Worm (Caenorhabditis elegans): ENCODE data around the gene F35B12.10.

F35B12.10 gene

DNA sequence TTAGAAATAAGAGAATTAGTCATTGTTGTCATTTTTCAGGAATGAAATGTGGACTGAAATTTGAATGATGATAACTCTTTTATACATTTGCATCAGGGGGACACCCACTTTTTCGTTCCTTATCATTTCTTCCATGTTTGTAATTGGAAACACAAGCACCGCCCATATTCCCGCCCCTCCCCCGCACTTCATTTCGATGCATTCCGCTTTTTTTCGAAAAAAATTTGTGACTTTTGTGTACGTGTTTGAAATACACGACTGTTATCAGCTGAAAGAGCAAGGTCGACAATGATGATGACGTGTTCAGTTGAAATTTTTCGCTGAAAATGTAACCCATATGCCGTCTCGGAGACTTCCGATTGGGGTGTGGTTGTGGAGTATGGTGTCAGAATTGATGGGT is 21.6 kb upstream of the F35B12.10 start, which contains the start of gene zip-10:
zip-10 (minus strand) TSS at position 43 of the 400 bp plus-strand sequence.
- TF ChIP-seq lin-39 (tag; optimal IDR thresholded peaks at IDR 0.05) (no peak), lin-15B (tag; optimal IDR thresholded peaks at IDR 0.05) (no peak), nhr-25 (tag; optimal IDR thresholded peaks at IDR 0.05) (no peak), nhr-76 (tag; optimal IDR thresholded peaks at IDR 0.05) (no peak), fkh-10 (GFP tag; optimal IDR thresholded peaks at IDR 0.05) (no peak), nhr-237 (tag; optimal IDR thresholded peaks at IDR 0.05) (no peak), jun-1 (tag; optimal IDR thresholded peaks at IDR 0.05) (peak; percentile 1), ztf-11 (tag; optimal IDR thresholded peaks at IDR 0.05) (no peak), elt-3 (tag; optimal IDR thresholded peaks at IDR 0.05) (no peak), nfya-1 (tag; optimal IDR thresholded peaks at IDR 0.05; ENCODE audit: insufficient read depth) (peak; percentile 44), unc-39 (tag; optimal IDR thresholded peaks at IDR 0.05) (no peak), pqm-1 (tag; optimal IDR thresholded peaks at IDR 0.05) (peak; percentile 86), elt-2 (tag; optimal IDR thresholded peaks at IDR 0.05) (peak; percentile 96), ceh-28 (tag; optimal IDR thresholded peaks at IDR 0.05) (no peak), fkh-2 (tag; optimal IDR thresholded peaks at IDR 0.05) (no peak)

DNA sequence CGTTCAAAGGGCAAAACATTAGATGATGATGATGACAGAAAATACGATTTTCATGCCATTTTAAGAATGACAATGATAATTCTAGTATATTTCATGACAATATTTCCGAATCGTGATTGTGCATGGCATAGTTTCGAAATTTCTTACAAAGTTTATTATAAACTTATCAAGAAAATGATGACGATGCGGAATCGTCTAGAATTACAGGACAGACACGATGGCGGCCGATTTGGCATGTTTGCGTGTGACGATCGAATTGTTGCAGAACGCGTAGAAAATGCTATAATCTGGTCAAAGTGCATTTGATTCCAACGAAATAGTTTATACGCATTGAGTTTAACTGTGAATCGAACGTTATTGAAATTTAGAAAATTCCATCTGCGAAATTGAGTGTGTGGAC is 20.2 kb upstream of the F35B12.10 start:
- TF ChIP-seq elt-2 (tag; optimal IDR thresholded peaks at IDR 0.05), result peak; percentile 73
- TF ChIP-seq nhr-76 (tag; optimal IDR thresholded peaks at IDR 0.05), result no peak

DNA sequence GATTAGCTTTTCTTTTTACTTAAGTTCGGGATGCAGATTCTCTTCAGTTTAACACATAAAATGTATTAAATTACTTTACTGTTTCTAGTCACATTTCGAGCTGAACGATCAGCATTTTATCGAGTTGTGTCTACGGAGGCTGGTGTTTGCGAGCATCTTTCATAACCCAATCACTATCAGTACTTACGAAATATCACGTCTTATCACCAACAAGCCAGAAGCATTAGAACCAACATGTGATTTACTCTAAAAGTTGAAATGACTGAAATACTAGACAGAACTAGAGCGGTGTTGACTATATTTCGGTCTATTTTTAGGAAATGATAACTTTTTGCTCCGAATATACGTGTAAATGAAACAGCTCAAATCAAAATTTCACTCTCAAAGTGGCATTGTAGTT is 19.4 kb upstream of the F35B12.10 start:
- TF ChIP-seq nfya-1 (tag; optimal IDR thresholded peaks at IDR 0.05; ENCODE audit: insufficient read depth), result no peak
- peak; percentile 85 for TF ChIP-seq pqm-1 (tag; optimal IDR thresholded peaks at IDR 0.05)
- TF ChIP-seq elt-2 (tag; optimal IDR thresholded peaks at IDR 0.05), result peak; percentile 91
- no peak for TF ChIP-seq hmg-11 (tag; optimal IDR thresholded peaks at IDR 0.05)
- TF ChIP-seq pha-4 (tag; optimal IDR thresholded peaks at IDR 0.05), result peak; percentile 43
- TF ChIP-seq jun-1 (tag; optimal IDR thresholded peaks at IDR 0.05), result peak; percentile 47

DNA sequence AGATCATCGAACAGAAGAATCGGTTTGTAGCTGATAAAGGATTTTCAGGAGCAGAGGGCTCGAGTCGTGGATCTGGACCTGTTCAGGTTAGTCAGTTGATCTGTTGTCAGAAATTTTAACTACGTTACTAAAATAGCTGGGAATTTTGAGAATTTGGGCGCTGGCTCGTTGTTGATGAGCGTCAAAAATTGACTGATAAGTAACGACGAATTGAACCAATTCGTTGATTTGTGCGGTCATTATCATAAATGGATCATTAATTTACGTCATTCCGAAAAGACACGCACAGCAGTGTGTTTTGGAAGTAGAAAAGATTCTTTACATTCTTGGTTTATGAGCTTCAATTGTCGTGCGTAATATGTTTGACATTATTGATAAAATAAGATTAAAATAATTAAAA is 18.7 kb upstream of the F35B12.10 start:
- peak; percentile 45 for TF ChIP-seq pqm-1 (tag; optimal IDR thresholded peaks at IDR 0.05)
- no peak for TF ChIP-seq lin-15B (tag; optimal IDR thresholded peaks at IDR 0.05)
- TF ChIP-seq unc-62 (GFP tag; optimal IDR thresholded peaks at IDR 0.05), result no peak
- TF ChIP-seq elt-2 (tag; optimal IDR thresholded peaks at IDR 0.05), result peak; percentile 58

DNA sequence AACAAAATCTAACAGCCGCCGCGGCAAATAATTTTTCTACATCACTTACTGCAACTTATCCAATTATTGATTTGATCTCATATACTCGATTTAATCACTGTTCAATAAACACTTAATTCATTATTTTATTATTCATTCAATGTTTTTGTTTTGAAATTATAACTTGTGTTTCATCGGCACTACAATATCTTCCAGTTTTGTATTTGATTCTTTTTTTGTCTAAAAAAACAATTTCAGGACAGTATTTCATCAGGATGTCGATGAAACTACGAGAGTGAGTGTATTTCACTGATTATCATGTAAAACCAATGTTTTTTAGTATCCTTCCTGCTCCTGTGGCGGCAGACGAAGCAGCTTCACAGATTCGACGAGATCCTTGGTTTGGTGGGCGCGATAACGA is 16.2 kb upstream of the F35B12.10 start, which contains the start of gene skp-1:
skp-1 (plus strand) TSS at position 238 of the 400 bp plus-strand sequence.
- TF ChIP-seq zag-1 (tag; optimal IDR thresholded peaks at IDR 0.05) (no peak), elt-2 (tag; optimal IDR thresholded peaks at IDR 0.05) (no peak), sea-2 (GFP tag; optimal IDR thresholded peaks at IDR 0.05) (no peak), ama-1 (optimal IDR thresholded peaks at IDR 0.05) (no peak), jun-1 (tag; optimal IDR thresholded peaks at IDR 0.05) (no peak), ZK546.5 (tag; optimal IDR thresholded peaks at IDR 0.05) (no peak), skn-1 (tag; optimal IDR thresholded peaks at IDR 0.05) (no peak), ceh-28 (tag; optimal IDR thresholded peaks at IDR 0.05) (no peak), ceh-16 (tag; optimal IDR thresholded peaks at IDR 0.05) (no peak), nhr-67 (tag; optimal IDR thresholded peaks at IDR 0.05) (no peak), tbx-2 (tag; optimal IDR thresholded peaks at IDR 0.05) (no peak), fkh-10 (GFP tag; optimal IDR thresholded peaks at IDR 0.05) (no peak), lin-15B (tag; optimal IDR thresholded peaks at IDR 0.05) (no peak), fkh-2 (tag; optimal IDR thresholded peaks at IDR 0.05) (no peak)

DNA sequence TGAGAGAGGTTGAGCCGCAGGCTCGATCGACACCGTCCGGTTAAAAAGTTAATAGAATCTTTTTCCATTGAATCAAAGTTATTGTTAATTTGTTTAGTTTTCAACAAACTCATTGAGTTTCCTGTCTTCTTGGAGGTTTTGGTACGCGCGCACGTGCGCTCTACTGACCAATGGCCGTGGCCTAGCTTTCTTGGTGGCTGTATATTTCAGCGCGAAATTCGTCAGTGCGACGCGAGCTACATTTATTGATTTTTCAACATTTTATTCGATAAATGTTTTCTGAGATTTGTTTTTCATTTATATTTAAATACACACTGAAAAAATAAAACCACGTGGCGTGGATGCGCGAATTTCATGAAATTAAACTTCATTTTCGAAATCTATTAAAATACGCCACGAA is 15.1 kb upstream of the F35B12.10 start, which contains the start of gene bir-1:
bir-1 (plus strand) TSS at position 312 of the 400 bp plus-strand sequence.
- TF ChIP-seq nhr-25 (tag; optimal IDR thresholded peaks at IDR 0.05) (peak; percentile 59), mdl-1 (tag; optimal IDR thresholded peaks at IDR 0.05) (peak; percentile 57), nhr-67 (tag; optimal IDR thresholded peaks at IDR 0.05) (no peak), nhr-28 (tag; optimal IDR thresholded peaks at IDR 0.05) (no peak), nhr-76 (tag; optimal IDR thresholded peaks at IDR 0.05) (no peak), nfya-1 (tag; optimal IDR thresholded peaks at IDR 0.05; ENCODE audit: insufficient read depth) (peak; percentile 81), ceh-28 (tag; optimal IDR thresholded peaks at IDR 0.05) (peak; percentile 75), nhr-43 (tag; optimal IDR thresholded peaks at IDR 0.05; ENCODE audit: poor library complexity, severe bottlenecking) (peak; percentile 70), lin-15B (tag; optimal IDR thresholded peaks at IDR 0.05) (peak; percentile 87), nhr-23 (tag; optimal IDR thresholded peaks at IDR 0.05) (peak; percentile 55), elt-3 (tag; optimal IDR thresholded peaks at IDR 0.05) (no peak), snpc-4 (tag; optimal IDR thresholded peaks at IDR 0.05) (peak; percentile 87), pha-4 (tag; optimal IDR thresholded peaks at IDR 0.05) (peak; percentile 78), nhr-12 (tag; optimal IDR thresholded peaks at IDR 0.05) (no peak), pqm-1 (tag; optimal IDR thresholded peaks at IDR 0.05) (peak; percentile 17), fkh-10 (GFP tag; optimal IDR thresholded peaks at IDR 0.05) (no peak), lin-39 (tag; optimal IDR thresholded peaks at IDR 0.05) (peak; percentile 87), unc-39 (tag; optimal IDR thresholded peaks at IDR 0.05) (no peak), fos-1 (tag; optimal IDR thresholded peaks at IDR 0.05) (no peak), egl-5 (tag; optimal IDR thresholded peaks at IDR 0.05) (peak; percentile 50), hmg-11 (tag; optimal IDR thresholded peaks at IDR 0.05) (peak; percentile 26), elt-2 (tag; optimal IDR thresholded peaks at IDR 0.05) (peak; percentile 30)
